Fruit fly (Drosophila melanogaster): ENCODE results near the gene CG31975.

CG31975 gene

DNA sequence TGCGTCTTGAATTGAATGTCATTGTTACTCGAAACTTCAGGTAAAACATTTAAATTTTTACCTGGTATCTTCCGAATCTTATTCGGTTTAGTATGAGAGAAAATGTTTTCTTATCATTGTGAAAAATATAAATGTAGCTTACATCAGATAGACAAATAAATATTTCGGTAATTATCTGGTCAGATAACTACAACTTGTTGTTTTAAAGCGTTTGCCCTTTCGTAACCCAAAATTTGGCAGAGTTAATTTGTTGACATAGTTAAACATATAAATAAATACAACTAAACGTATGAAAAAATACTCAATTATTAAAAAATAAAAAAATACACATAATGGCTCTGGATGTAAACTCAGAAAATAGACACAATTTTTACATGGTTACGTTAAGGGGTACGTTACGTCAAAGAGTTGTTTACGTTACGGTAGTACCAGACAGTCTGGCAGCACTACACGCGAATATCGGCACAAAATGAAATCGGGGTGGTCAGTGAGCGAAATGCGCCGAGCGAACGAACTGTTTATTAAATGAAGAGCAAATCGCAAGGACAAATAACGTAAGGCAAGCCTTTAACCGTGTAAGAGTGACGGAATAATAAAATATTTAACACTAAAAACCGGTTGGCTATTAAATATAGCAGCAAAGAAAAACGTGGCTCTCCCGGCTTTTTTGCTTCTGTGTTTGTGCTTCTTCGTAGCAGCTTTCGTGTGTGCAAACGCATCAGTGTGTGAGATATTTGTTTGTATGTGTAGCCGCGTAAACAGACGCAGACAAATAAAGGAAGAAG, 41.8 kb upstream of the CG31975 start (continued):
- no peak for TF ChIP-seq org-1 (GFP tag; optimal IDR thresholded peaks at IDR 0.05)
- peak; percentile 28 for TF ChIP-seq CG2712 (tag; optimal IDR thresholded peaks at IDR 0.05)
- no peak; the same call in 1 of the 2 replicates for TF ChIP-seq Rfx (GFP tag; IDR thresholded peaks at IDR 0.05)
- 0 out of 3 replicates have a peak, but pooled peaks have one; percentile 11 for TF ChIP-seq CG14860 (GFP tag; IDR thresholded peaks at IDR 0.05; ENCODE audit: partially characterized antibody)
- peak; percentile 33 for TF ChIP-seq lbe (GFP tag; optimal IDR thresholded peaks at IDR 0.05)
- TF ChIP-seq Med (GFP tag) = peak; percentile 77
- peak; percentile 35 for TF ChIP-seq CG12659 (GFP tag; optimal IDR thresholded peaks at IDR 0.05)
- TF ChIP-seq CG34376 (GFP tag; optimal IDR thresholded peaks at IDR 0.05) = peak; percentile 45
- peak; percentile 72 for TF ChIP-seq CG13287 (GFP tag; IDR thresholded peaks at IDR 0.05; ENCODE audit: partially characterized antibody)
- no peak for TF ChIP-seq CG16779 (GFP tag; IDR thresholded peaks at IDR 0.05)
- no peak for TF ChIP-seq CG1647 (GFP tag; optimal IDR thresholded peaks at IDR 0.05)
- TF ChIP-seq CG1792 (GFP tag; optimal IDR thresholded peaks at IDR 0.05) = no peak
- TF ChIP-seq CG16815 (GFP tag; optimal IDR thresholded peaks at IDR 0.05) = no peak
- TF ChIP-seq CG10431 (GFP tag; optimal IDR thresholded peaks at IDR 0.05) = no peak
- no peak for TF ChIP-seq usp (GFP tag; optimal IDR thresholded peaks at IDR 0.05)
- no peak for TF ChIP-seq cato (GFP tag; optimal IDR thresholded peaks at IDR 0.05; ENCODE audit: borderline replicate concordance)
- TF ChIP-seq Bdp1 (GFP tag; optimal IDR thresholded peaks at IDR 0.05) = no peak
- no peak for TF ChIP-seq oc (tag; optimal IDR thresholded peaks at IDR 0.05)
- TF ChIP-seq Max (GFP tag; optimal IDR thresholded peaks at IDR 0.05) = peak; percentile 41
- TF ChIP-seq ato (GFP tag; IDR thresholded peaks at IDR 0.05; ENCODE audit: partially characterized antibody) = peak; percentile 20; the same call in 1 of the 2 replicates
- TF ChIP-seq Fer3 (tag; optimal IDR thresholded peaks at IDR 0.05) = no peak
- TF ChIP-seq CG16813 (GFP tag; IDR thresholded peaks at IDR 0.05; ENCODE audit: partially characterized antibody) = peak; percentile 38; the same call in 2 of the 3 replicates
- TF ChIP-seq Hr78 (GFP tag; optimal IDR thresholded peaks at IDR 0.05) = no peak
- no peak for TF ChIP-seq en (GFP tag; optimal IDR thresholded peaks at IDR 0.05)
- no peak for TF ChIP-seq CG15479 (GFP tag; optimal IDR thresholded peaks at IDR 0.05)
- TF ChIP-seq CG14667 (GFP tag; IDR thresholded peaks at IDR 0.05) = no peak
- TF ChIP-seq Eip74EF (GFP tag; optimal IDR thresholded peaks at IDR 0.05) = no peak
- TF ChIP-seq Sox102F (GFP tag; optimal IDR thresholded peaks at IDR 0.05) = no peak
- no peak for TF ChIP-seq CG34422 (GFP tag; IDR thresholded peaks at IDR 0.05)
- TF ChIP-seq Hsf (GFP tag; optimal IDR thresholded peaks at IDR 0.05) = no peak
- no peak for TF ChIP-seq so (GFP tag; IDR thresholded peaks at IDR 0.05)
- TF ChIP-seq tna (GFP tag; IDR thresholded peaks at IDR 0.05; ENCODE audit: partially characterized antibody) = 0 out of 2 replicates have a peak, but pooled peaks have one; percentile 18
- no peak for TF ChIP-seq CG32532 (GFP tag; IDR thresholded peaks at IDR 0.05)
- no peak for TF ChIP-seq CG11456 (GFP tag; IDR thresholded peaks at IDR 0.05)
- TF ChIP-seq CG1233 (GFP tag; optimal IDR thresholded peaks at IDR 0.05) = no peak
- TF ChIP-seq CG18619 (GFP tag; optimal IDR thresholded peaks at IDR 0.05) = no peak
- peak; percentile 44 for TF ChIP-seq Fer1 (GFP tag; optimal IDR thresholded peaks at IDR 0.05)
- peak; percentile 74 for TF ChIP-seq pros (GFP tag; optimal IDR thresholded peaks at IDR 0.05)
- TF ChIP-seq fd3F (GFP tag; optimal IDR thresholded peaks at IDR 0.05) = no peak
- no peak for TF ChIP-seq luna (GFP tag; optimal IDR thresholded peaks at IDR 0.05)
- peak; percentile 43 for TF ChIP-seq CTCF (GFP tag; optimal IDR thresholded peaks at IDR 0.05)
- TF ChIP-seq MBD-R2 (GFP tag; IDR thresholded peaks at IDR 0.05) = peak; percentile 45; the same call in 1 of the 2 replicates
- TF ChIP-seq CG7963 (GFP tag; IDR thresholded peaks at IDR 0.05; ENCODE audit: partially characterized antibody) = no peak
- no peak for TF ChIP-seq ac (GFP tag; optimal IDR thresholded peaks at IDR 0.05)
- TF ChIP-seq slbo (GFP tag; IDR thresholded peaks at IDR 0.05) = no peak
- no peak for TF ChIP-seq Doc2 (GFP tag; IDR thresholded peaks at IDR 0.05)
- TF ChIP-seq CG13624 (GFP tag; optimal IDR thresholded peaks at IDR 0.05) = no peak
- TF ChIP-seq Hand (GFP tag; optimal IDR thresholded peaks at IDR 0.05) = no peak
- no peak for TF ChIP-seq CG18011 (GFP tag; optimal IDR thresholded peaks at IDR 0.05)
